Worm (Caenorhabditis elegans): ENCODE measurements around the gene mmab-1.

- no peak for TF ChIP-seq lin-15B (tag; optimal IDR thresholded peaks at IDR 0.05)
- TF ChIP-seq lin-35 (GFP tag; optimal IDR thresholded peaks at IDR 0.05), result no peak
- no peak for TF ChIP-seq rnt-1 (tag; optimal IDR thresholded peaks at IDR 0.05)
- TF ChIP-seq nhr-76 (tag; optimal IDR thresholded peaks at IDR 0.05), result no peak
- TF ChIP-seq ztf-11 (tag; optimal IDR thresholded peaks at IDR 0.05), result no peak
- no peak for TF ChIP-seq alr-1 (tag; optimal IDR thresholded peaks at IDR 0.05; ENCODE audit: borderline replicate concordance)
- TF ChIP-seq lin-39 (tag; optimal IDR thresholded peaks at IDR 0.05), result no peak
- TF ChIP-seq Y116A8C.19 (tag; optimal IDR thresholded peaks at IDR 0.05; ENCODE audit: borderline replicate concordance), result no peak
- TF ChIP-seq ama-1 (optimal IDR thresholded peaks at IDR 0.05), result no peak
Observed at ce11 chrIII:4920221-4920620, 1.7 kb downstream of the mmab-1 start, which contains the start of gene ula-1.

Data from whole organism, L1 larva.